Fruit fly (Drosophila melanogaster): ENCODE measurements around the gene CG4238.

Gene CG4238

dm6 chr2L:2045265-2045664 is 35.6 kb downstream of the CG4238 start, which contains the start of gene Kebab:
Kebab (plus strand) TSS chr2L:2045494.
- no peak for TF ChIP-seq kay (GFP tag; ENCODE audit: borderline replicate concordance)

- no peak for TF ChIP-seq Mnt (GFP tag; optimal IDR thresholded peaks at IDR 0.05)
Observed at dm6 chr2L:2054289-2054688, 44.6 kb downstream of the CG4238 start, which contains the start of gene Or22c. Or22c (plus strand) TSS chr2L:2054589.

- no peak for TF ChIP-seq kay (GFP tag; ENCODE audit: borderline replicate concordance)
Observed at dm6 chr2L:2072970-2073369, 63.3 kb downstream of the CG4238 start.

dm6 chr2L:2079619-2080018 is 70.0 kb downstream of the CG4238 start, which contains the start of gene CG12674:
CG12674 (plus strand) TSS chr2L:2079919.
- TF ChIP-seq CG7101 (tag; optimal IDR thresholded peaks at IDR 0.05) (no peak), Clk (GFP tag; optimal IDR thresholded peaks at IDR 0.05) (no peak), CG11617 (GFP tag; optimal IDR thresholded peaks at IDR 0.05) (no peak), Crg-1 (GFP tag; optimal IDR thresholded peaks at IDR 0.05) (no peak), tj (GFP tag; optimal IDR thresholded peaks at IDR 0.05) (no peak), bab1 (GFP tag; optimal IDR thresholded peaks at IDR 0.05) (no peak), ovo (GFP tag; optimal IDR thresholded peaks at IDR 0.05) (no peak), pad (GFP tag; optimal IDR thresholded peaks at IDR 0.05) (no peak), CG5204 (GFP tag; optimal IDR thresholded peaks at IDR 0.05) (no peak), CG14711 (tag; optimal IDR thresholded peaks at IDR 0.05) (no peak), CG1620 (GFP tag; optimal IDR thresholded peaks at IDR 0.05) (no peak), CG7045 (GFP tag; optimal IDR thresholded peaks at IDR 0.05) (no peak)
